Worm (Caenorhabditis elegans): ENCODE results near the gene dmsr-5.
A peak's percentile ranks its signal among the peaks of the same experiment; 100 is the strongest.

Gene dmsr-5

DNA sequence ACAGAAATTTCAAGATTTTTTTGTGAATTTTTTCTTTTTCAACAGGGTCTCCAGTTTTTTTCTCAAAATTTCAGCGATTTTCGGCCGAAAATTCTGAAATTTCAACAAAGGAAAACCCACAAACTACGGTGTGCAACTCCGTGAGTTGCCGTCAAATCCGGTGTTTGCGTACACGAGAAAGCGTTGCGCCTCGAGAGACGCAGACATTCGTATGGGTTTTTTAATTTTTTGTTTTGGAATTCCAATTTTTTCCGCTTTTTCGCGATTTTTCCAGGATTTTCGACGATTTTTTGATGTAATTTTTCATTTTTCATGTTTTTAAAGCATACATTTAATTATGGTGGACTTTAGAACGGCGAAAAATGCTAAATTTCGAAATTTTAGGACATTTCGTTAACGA is 41.1 kb upstream of the dmsr-5 start (continued):
- TF ChIP-seq tbx-9 (tag; optimal IDR thresholded peaks at IDR 0.05; ENCODE audit: borderline replicate concordance) (no peak), ztf-22 (GFP tag; optimal IDR thresholded peaks at IDR 0.05) (no peak), K12H6.12 (tag; optimal IDR thresholded peaks at IDR 0.05) (no peak), F57A8.1 (GFP tag; optimal IDR thresholded peaks at IDR 0.05) (no peak), ztf-18 (tag; optimal IDR thresholded peaks at IDR 0.05) (no peak), ccch-3 (GFP tag; optimal IDR thresholded peaks at IDR 0.05) (no peak), zim-3 (tag; optimal IDR thresholded peaks at IDR 0.05) (no peak), mes-4 (tag; optimal IDR thresholded peaks at IDR 0.05) (no peak), hlh-26 (GFP tag; conservative IDR thresholded peaks at IDR 0.05) (no peak), dpl-1 (GFP tag; optimal IDR thresholded peaks at IDR 0.05) (peak; percentile 48), tbp1 (GFP tag; optimal IDR thresholded peaks at IDR 0.05) (peak; percentile 64), egl-44 (GFP tag; IDR thresholded peaks at IDR 0.05) (no peak), D2030.7 (GFP tag; IDR thresholded peaks at IDR 0.05) (peak; percentile 88), bed-1 (GFP tag; IDR thresholded peaks at IDR 0.05) (no peak), T26A5.8 (tag; optimal IDR thresholded peaks at IDR 0.05) (no peak), hmg-20 (GFP tag; IDR thresholded peaks at IDR 0.05) (0 out of 2 replicates have a peak, but pooled peaks have one; percentile 20), egl-18 (GFP tag; IDR thresholded peaks at IDR 0.05) (no peak), ama-1 (optimal IDR thresholded peaks at IDR 0.05) (no peak), ama-1 (GFP tag; optimal IDR thresholded peaks at IDR 0.05) (no peak), ceh-58 (GFP tag; IDR thresholded peaks at IDR 0.05) (no peak), sdz-38 (tag; optimal IDR thresholded peaks at IDR 0.05) (no peak), ztf-28 (GFP tag; IDR thresholded peaks at IDR 0.05) (0 out of 2 replicates have a peak, but pooled peaks have one; percentile 46), ceh-40 (GFP tag; IDR thresholded peaks at IDR 0.05) (no peak), Y53F4B.3 (GFP tag; IDR thresholded peaks at IDR 0.05) (0 out of 2 replicates have a peak, but pooled peaks have one; percentile 19), C17E4.6 (GFP tag; IDR thresholded peaks at IDR 0.05) (peak; percentile 11; the same call in 1 of the 2 replicates), Y95B8A.8 (GFP tag; IDR thresholded peaks at IDR 0.05) (peak; percentile 61; the same call in 1 of the 2 replicates), madf-8 (GFP tag; conservative IDR thresholded peaks at IDR 0.05) (peak; percentile 69), aptf-3 (GFP tag; IDR thresholded peaks at IDR 0.05) (no peak), let-526 (GFP tag; IDR thresholded peaks at IDR 0.05) (no peak), lin-40 (tag; optimal IDR thresholded peaks at IDR 0.05) (peak; percentile 56), efl-1 (GFP tag; optimal IDR thresholded peaks at IDR 0.05) (peak; percentile 70), somi-1 (GFP tag; optimal IDR thresholded peaks at IDR 0.05) (no peak), xnd-1 (tag; optimal IDR thresholded peaks at IDR 0.05) (peak; percentile 64), F52B5.7 (tag; optimal IDR thresholded peaks at IDR 0.05) (no peak), F55B11.4 (tag; optimal IDR thresholded peaks at IDR 0.05; ENCODE audit: borderline replicate concordance, insufficient read depth) (no peak), lin-26 (GFP tag; IDR thresholded peaks at IDR 0.05) (no peak), B0035.1 (tag; optimal IDR thresholded peaks at IDR 0.05) (no peak), Y67H2A.10 (GFP tag; conservative IDR thresholded peaks at IDR 0.05) (no peak), ceh-79 (tag; optimal IDR thresholded peaks at IDR 0.05) (no peak), sptf-2 (GFP tag; optimal IDR thresholded peaks at IDR 0.05) (no peak), Y79H2A.3 (GFP tag; conservative IDR thresholded peaks at IDR 0.05) (no peak), gei-17 (GFP tag; optimal IDR thresholded peaks at IDR 0.05) (no peak), rpc-1 (optimal IDR thresholded peaks at IDR 0.05) (no peak), rpc-1 (tag; optimal IDR thresholded peaks at IDR 0.05) (no peak), snpc-1.3 (tag; optimal IDR thresholded peaks at IDR 0.05; ENCODE audit: insufficient read depth) (peak; percentile 91), ztf-25 (GFP tag; IDR thresholded peaks at IDR 0.05) (no peak), K11D2.4 (GFP tag; IDR thresholded peaks at IDR 0.05) (no peak), atf-7 (tag; optimal IDR thresholded peaks at IDR 0.05) (no peak), madf-6 (GFP tag; IDR thresholded peaks at IDR 0.05) (peak; percentile 92), F10E7.11 (tag; optimal IDR thresholded peaks at IDR 0.05) (no peak), ceh-91 (GFP tag; IDR thresholded peaks at IDR 0.05) (peak; percentile 57)

Data from whole organism, young adult.